Fruit fly (Drosophila melanogaster): ENCODE data around the gene CG42816.
A peak's percentile ranks its signal among the peaks of the same experiment; 100 is the strongest.

Gene CG42816

DNA sequence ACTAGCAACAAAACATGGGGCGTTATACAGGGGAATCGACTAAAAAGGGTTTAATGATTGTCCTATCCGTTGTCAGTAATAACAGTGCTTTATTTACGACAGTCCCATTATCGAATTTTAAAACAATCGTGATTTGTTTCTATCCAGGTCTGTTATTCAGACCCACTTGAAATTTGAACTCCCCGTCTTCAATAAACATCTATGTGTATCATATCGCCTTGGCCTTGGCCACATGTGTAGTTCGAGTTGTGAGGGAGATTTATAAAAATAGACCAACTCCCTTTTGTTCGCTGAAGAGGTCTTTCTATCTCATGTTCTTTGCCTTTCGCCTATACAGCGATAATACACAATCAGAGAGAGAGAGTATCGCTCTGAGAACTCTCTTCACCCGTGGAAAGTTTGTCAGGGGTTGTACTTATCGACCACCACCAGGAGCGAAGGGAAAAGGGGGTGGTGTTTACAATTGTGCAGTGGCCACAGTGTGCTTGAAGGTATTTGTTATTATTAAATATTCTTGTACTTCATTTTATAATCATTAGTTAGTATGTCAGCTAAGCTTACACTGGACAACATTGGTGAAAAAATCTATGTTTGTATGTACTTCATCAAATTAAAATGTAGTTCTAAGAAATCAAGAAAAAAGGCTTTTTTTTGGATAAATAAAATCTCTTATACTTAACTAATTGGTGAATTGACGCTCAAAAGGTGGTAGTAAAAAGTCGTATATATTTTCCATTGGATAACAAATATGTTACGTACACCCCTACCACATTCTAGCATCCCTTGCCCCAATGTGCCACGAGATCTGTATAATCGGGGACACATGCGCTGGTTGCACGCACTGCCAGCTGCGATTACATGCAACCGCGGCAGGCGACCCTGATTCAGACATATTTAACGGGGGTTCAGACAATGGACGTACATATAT lies 40.0 kb downstream of the CG42816 start (continued):
- no peak for TF ChIP-seq CG4854 (GFP tag; optimal IDR thresholded peaks at IDR 0.05)
- TF ChIP-seq bab2 (GFP tag; optimal IDR thresholded peaks at IDR 0.05) = peak; percentile 46
- no peak for TF ChIP-seq Dek (tag; optimal IDR thresholded peaks at IDR 0.05)
- peak; percentile 75 for TF ChIP-seq CG6654 (GFP tag; optimal IDR thresholded peaks at IDR 0.05)
- no peak for TF ChIP-seq Dip3 (GFP tag; optimal IDR thresholded peaks at IDR 0.05)
- no peak for TF ChIP-seq rib (GFP tag; IDR thresholded peaks at IDR 0.05)
- TF ChIP-seq CG12155 (GFP tag; optimal IDR thresholded peaks at IDR 0.05) = peak; percentile 31
- peak; percentile 77 for TF ChIP-seq Lhr (GFP tag; optimal IDR thresholded peaks at IDR 0.05)
- TF ChIP-seq C15 (GFP tag; IDR thresholded peaks at IDR 0.05) = no peak
- TF ChIP-seq ap (GFP tag; IDR thresholded peaks at IDR 0.05) = peak; percentile 47; the same call in 1 of the 2 replicates
- peak; percentile 80 for TF ChIP-seq tin (GFP tag; optimal IDR thresholded peaks at IDR 0.05)
- TF ChIP-seq CG7372 (GFP tag; IDR thresholded peaks at IDR 0.05) = 0 out of 2 replicates have a peak, but pooled peaks have one; percentile 19
- TF ChIP-seq CG4328 (GFP tag; optimal IDR thresholded peaks at IDR 0.05) = peak; percentile 48
- TF ChIP-seq Scr (GFP tag; IDR thresholded peaks at IDR 0.05; ENCODE audit: partially characterized antibody) = no peak
- no peak for TF ChIP-seq CG1832 (GFP tag; optimal IDR thresholded peaks at IDR 0.05)
- no peak for TF ChIP-seq aop (GFP tag; IDR thresholded peaks at IDR 0.05)
- no peak for TF ChIP-seq slbo (GFP tag; IDR thresholded peaks at IDR 0.05)
- TF ChIP-seq vvl (GFP tag; IDR thresholded peaks at IDR 0.05) = peak; percentile 78
- TF ChIP-seq Mrtf (GFP tag; IDR thresholded peaks at IDR 0.05) = no peak; the same call in 2 of the 3 replicates
- no peak for TF ChIP-seq maf-S (GFP tag; optimal IDR thresholded peaks at IDR 0.05)
- no peak for TF ChIP-seq sug (tag; optimal IDR thresholded peaks at IDR 0.05)
- peak; percentile 72; the same call in 2 of the 3 replicates for TF ChIP-seq CG34422 (GFP tag; IDR thresholded peaks at IDR 0.05)
- TF ChIP-seq Dp (GFP tag; optimal IDR thresholded peaks at IDR 0.05) = no peak
- 0 out of 2 replicates have a peak, but pooled peaks have one; percentile 38 for TF ChIP-seq CG11696 (GFP tag; IDR thresholded peaks at IDR 0.05)
- peak; percentile 88 for TF ChIP-seq crol (GFP tag; IDR thresholded peaks at IDR 0.05)
- peak; percentile 68 for TF ChIP-seq CG4282 (GFP tag; optimal IDR thresholded peaks at IDR 0.05)
- TF ChIP-seq Lim3 (GFP tag; IDR thresholded peaks at IDR 0.05) = no peak
- peak; percentile 22 for TF ChIP-seq HLH54F (GFP tag; optimal IDR thresholded peaks at IDR 0.05)
- peak; percentile 51 for TF ChIP-seq CG3065 (GFP tag; optimal IDR thresholded peaks at IDR 0.05)
- TF ChIP-seq CG12744 (GFP tag; optimal IDR thresholded peaks at IDR 0.05) = no peak
- TF ChIP-seq Poxn (GFP tag; IDR thresholded peaks at IDR 0.05) = no peak
- TF ChIP-seq CG34376 (GFP tag; optimal IDR thresholded peaks at IDR 0.05) = peak; percentile 57
- TF ChIP-seq CG4820 (GFP tag; optimal IDR thresholded peaks at IDR 0.05) = peak; percentile 83
- TF ChIP-seq CG10543 (GFP tag; optimal IDR thresholded peaks at IDR 0.05) = peak; percentile 6
- no peak for TF ChIP-seq dimm (GFP tag; IDR thresholded peaks at IDR 0.05)
- TF ChIP-seq CG2120 (GFP tag; optimal IDR thresholded peaks at IDR 0.05) = peak; percentile 30
- peak; percentile 54; the same call in 1 of the 2 replicates for TF ChIP-seq stc (GFP tag; IDR thresholded peaks at IDR 0.05)
- TF ChIP-seq pros (GFP tag; optimal IDR thresholded peaks at IDR 0.05) = peak; percentile 88
- TF ChIP-seq CG3726 (GFP tag; IDR thresholded peaks at IDR 0.05) = no peak; the same call in 2 of the 3 replicates
- no peak for TF ChIP-seq vfl (GFP tag; optimal IDR thresholded peaks at IDR 0.05)
- TF ChIP-seq CG33213 (GFP tag; optimal IDR thresholded peaks at IDR 0.05) = peak; percentile 1
- TF ChIP-seq abd-A (tag; optimal IDR thresholded peaks at IDR 0.05) = no peak
- TF ChIP-seq tio (GFP tag; optimal IDR thresholded peaks at IDR 0.05) = peak; percentile 74
- no peak for TF ChIP-seq h (optimal IDR thresholded peaks at IDR 0.05)
- no peak for TF ChIP-seq B-H2 (GFP tag; optimal IDR thresholded peaks at IDR 0.05)
- TF ChIP-seq yki (optimal IDR thresholded peaks at IDR 0.05) = no peak
- no peak for TF ChIP-seq pzg (GFP tag; optimal IDR thresholded peaks at IDR 0.05)
- TF ChIP-seq emc (GFP tag; optimal IDR thresholded peaks at IDR 0.05) = no peak
- TF ChIP-seq Gsc (GFP tag; IDR thresholded peaks at IDR 0.05) = no peak
- TF ChIP-seq Gug (GFP tag; IDR thresholded peaks at IDR 0.05) = peak; percentile 67; the same call in 3 of the 4 replicates

Data from whole organism, embryonic.